Worm (Caenorhabditis elegans): ENCODE data around the gene sre-41.

sre-41 gene

ce11 chrII:12401791-12402190 is 13.7 kb downstream of the sre-41 start, which contains the start of gene sre-29:
TSS of gene sre-29 (minus strand) at chrII:12401891.
- TF ChIP-seq ccch-3 (GFP tag; optimal IDR thresholded peaks at IDR 0.05), result no peak
- no peak for TF ChIP-seq mcd-1 (GFP tag; IDR thresholded peaks at IDR 0.05)
- TF ChIP-seq pha-4 (tag; optimal IDR thresholded peaks at IDR 0.05), result no peak
- TF ChIP-seq attf-6 (GFP tag; IDR thresholded peaks at IDR 0.05), result no peak
- TF ChIP-seq ZK185.1 (tag; optimal IDR thresholded peaks at IDR 0.05; ENCODE audit: poor library complexity, severe bottlenecking), result no peak
- TF ChIP-seq Y67H2A.10 (GFP tag; conservative IDR thresholded peaks at IDR 0.05), result no peak

ce11 chrII:12406394-12406793 is 18.3 kb downstream of the sre-41 start, which contains the start of gene sre-30:
TSS of gene sre-30 (minus strand) at chrII:12406494.
- TF ChIP-seq lin-35 (GFP tag; optimal IDR thresholded peaks at IDR 0.05) (no peak), F10E7.11 (tag; optimal IDR thresholded peaks at IDR 0.05) (no peak), dpl-1 (GFP tag; optimal IDR thresholded peaks at IDR 0.05) (no peak), cebp-1 (GFP tag; IDR thresholded peaks at IDR 0.05) (no peak), cebp-1 (tag; optimal IDR thresholded peaks at IDR 0.05) (no peak), nhr-80 (tag; optimal IDR thresholded peaks at IDR 0.05) (no peak), ets-4 (GFP tag; optimal IDR thresholded peaks at IDR 0.05) (no peak), nfya-2 (GFP tag; IDR thresholded peaks at IDR 0.05) (no peak), F39B2.1 (GFP tag; IDR thresholded peaks at IDR 0.05) (no peak), attf-5 (GFP tag; optimal IDR thresholded peaks at IDR 0.05) (no peak), C17E4.6 (GFP tag; IDR thresholded peaks at IDR 0.05) (no peak), Y53G8AR.9 (GFP tag; conservative IDR thresholded peaks at IDR 0.05) (no peak), hmg-1.2 (GFP tag; IDR thresholded peaks at IDR 0.05) (no peak), Y79H2A.3 (GFP tag; conservative IDR thresholded peaks at IDR 0.05) (no peak)

ce11 chrII:12408717-12409116 is 20.6 kb downstream of the sre-41 start, which contains the start of gene sre-31:
TSS of gene sre-31 (minus strand) at chrII:12408817.
- TF ChIP-seq hrde-1 (tag; optimal IDR thresholded peaks at IDR 0.05; ENCODE audit: borderline replicate concordance) (no peak), rpc-1 (optimal IDR thresholded peaks at IDR 0.05) (no peak), rpc-1 (tag; optimal IDR thresholded peaks at IDR 0.05) (no peak), rcor-1 (GFP tag; IDR thresholded peaks at IDR 0.05) (no peak), aptf-2 (GFP tag; conservative IDR thresholded peaks at IDR 0.05) (no peak), F57A8.1 (GFP tag; optimal IDR thresholded peaks at IDR 0.05) (no peak), lin-26 (GFP tag; IDR thresholded peaks at IDR 0.05) (no peak), snpc-1.3 (tag; optimal IDR thresholded peaks at IDR 0.05; ENCODE audit: insufficient read depth) (no peak), attf-6 (GFP tag; IDR thresholded peaks at IDR 0.05) (no peak), tlf-1 (GFP tag; optimal IDR thresholded peaks at IDR 0.05) (no peak), ZK185.1 (tag; optimal IDR thresholded peaks at IDR 0.05; ENCODE audit: poor library complexity, severe bottlenecking) (no peak), Y79H2A.3 (GFP tag; conservative IDR thresholded peaks at IDR 0.05) (no peak)

ce11 chrII:12410107-12410506 is 22.0 kb downstream of the sre-41 start, which contains the start of gene F57G9.3:
TSS of gene F57G9.3 (minus strand) at chrII:12410207.
- TF ChIP-seq ztf-26 (tag; optimal IDR thresholded peaks at IDR 0.05), result no peak
- no peak for TF ChIP-seq egrh-3 (GFP tag; IDR thresholded peaks at IDR 0.05)
- no peak for TF ChIP-seq ceh-27 (GFP tag; optimal IDR thresholded peaks at IDR 0.05)
- TF ChIP-seq bed-2 (GFP tag; IDR thresholded peaks at IDR 0.05), result no peak
- TF ChIP-seq C17E4.6 (GFP tag; IDR thresholded peaks at IDR 0.05), result no peak
- no peak for TF ChIP-seq atf-7 (tag; optimal IDR thresholded peaks at IDR 0.05)
- no peak for TF ChIP-seq unc-62 (GFP tag; optimal IDR thresholded peaks at IDR 0.05)
- no peak for TF ChIP-seq B0035.1 (tag; optimal IDR thresholded peaks at IDR 0.05)
- no peak for TF ChIP-seq ekl-4 (GFP tag; IDR thresholded peaks at IDR 0.05)
- no peak for TF ChIP-seq F55B11.4 (tag; optimal IDR thresholded peaks at IDR 0.05; ENCODE audit: borderline replicate concordance, insufficient read depth)
- no peak for TF ChIP-seq dox-1 (GFP tag; IDR thresholded peaks at IDR 0.05)
- TF ChIP-seq lsy-27 (tag; optimal IDR thresholded peaks at IDR 0.05; ENCODE audit: borderline replicate concordance, insufficient read depth), result no peak
- TF ChIP-seq aptf-2 (GFP tag; conservative IDR thresholded peaks at IDR 0.05), result no peak
- TF ChIP-seq hrde-1 (tag; optimal IDR thresholded peaks at IDR 0.05; ENCODE audit: borderline replicate concordance), result no peak
- no peak for TF ChIP-seq die-1 (tag; optimal IDR thresholded peaks at IDR 0.05)
- TF ChIP-seq athp-1 (tag; optimal IDR thresholded peaks at IDR 0.05), result no peak
- no peak for TF ChIP-seq snpc-1.1 (tag; optimal IDR thresholded peaks at IDR 0.05; ENCODE audit: insufficient read depth)
- TF ChIP-seq nhr-90 (tag; optimal IDR thresholded peaks at IDR 0.05), result no peak
- TF ChIP-seq B0261.1 (tag; optimal IDR thresholded peaks at IDR 0.05), result no peak

Data from whole organism, young adult.